Fruit fly (Drosophila melanogaster) whole organism, embryonic: ENCODE measurements around the gene fry.

ENCODE experiments used
- ATbp ChIP-seq: fragments of 200-800 bp; sonication (Bioruptor generic); optimal IDR thresholded peaks from 2 replicates; lab custom pipeline; 2017; ENCODE audit warnings: missing biosample characterization, mild to moderate bottlenecking, missing genetic modification characterization, missing genetic modification reagents
- CG11560 ChIP-seq: fragments of 200-800 bp; sonication (Bioruptor generic); IDR thresholded peaks from 3 replicates; pipeline ENCODE4 v1.3.6; 2022; ENCODE audit warnings: missing biosample characterization, missing genetic modification characterization
- CG12104 ChIP-seq: fragments of 200-800 bp; sonication (Bioruptor generic); optimal IDR thresholded peaks from 3 replicates; lab custom pipeline; 2016; ENCODE audit warnings: missing biosample characterization, missing genetic modification characterization
- CG12219 ChIP-seq: fragments of 200-800 bp; sonication (Bioruptor generic); optimal IDR thresholded peaks from 3 replicates; lab custom pipeline; 2018; ENCODE audit warnings: missing biosample characterization, mild to moderate bottlenecking, missing genetic modification characterization
- CG12769 ChIP-seq: fragments of 200-800 bp; sonication (Bioruptor generic); optimal IDR thresholded peaks from 2 replicates; lab custom pipeline; 2019; ENCODE audit warnings: missing biosample characterization, mild to moderate bottlenecking, missing genetic modification characterization, moderate library complexity
- CG13123 ChIP-seq: fragments of 200-800 bp; sonication (Bioruptor generic); optimal IDR thresholded peaks from 2 replicates; lab custom pipeline; 2016; ENCODE audit warnings: missing biosample characterization, missing genetic modification characterization
- CG13287 ChIP-seq: fragments of 200-800 bp; sonication (Bioruptor generic); IDR thresholded peaks from 2 replicates; pipeline ENCODE4 v1.3.6; 2022; ENCODE audit warnings: missing biosample characterization, missing genetic modification characterization; ENCODE audit not compliant: partially characterized antibody
- CG16813 ChIP-seq: fragments of 200-800 bp; sonication (Bioruptor generic); IDR thresholded peaks from 3 replicates; pipeline ENCODE4 v1.3.6; 2022; ENCODE audit warnings: missing biosample characterization, missing genetic modification characterization; ENCODE audit not compliant: partially characterized antibody
- CG2889 ChIP-seq: fragments of 200-800 bp; sonication (Bioruptor generic); IDR thresholded peaks from 3 replicates; pipeline ENCODE4 v1.3.6; 2022; ENCODE audit warnings: missing biosample characterization, missing genetic modification characterization
- CG3407 ChIP-seq: fragments of 200-800 bp; sonication (Bioruptor generic); optimal IDR thresholded peaks from 2 replicates; lab custom pipeline; 2018; ENCODE audit warnings: missing biosample characterization, mild to moderate bottlenecking, missing genetic modification characterization
- CG6254 ChIP-seq: fragments of 200-800 bp; sonication (Bioruptor generic); optimal IDR thresholded peaks from 3 replicates; lab custom pipeline; 2017; ENCODE audit warnings: mild to moderate bottlenecking, missing biosample characterization, missing genetic modification reagents, missing genetic modification characterization
- CG7357 ChIP-seq: fragments of 200-800 bp; sonication (Bioruptor generic); IDR thresholded peaks from 3 replicates; pipeline ENCODE4 v1.3.6; 2022; ENCODE audit warnings: missing biosample characterization, missing genetic modification characterization
- CG8290 ChIP-seq, 3 experiments: fragments of 200-800 bp; sonication (Bioruptor generic); optimal IDR thresholded peaks; 2 replicates each; lab custom pipeline; 2016 to 2019; ENCODE audit warnings: missing biosample characterization in 3 of 3, missing genetic modification characterization in 3 of 3, mild to moderate bottlenecking in 2 of 3, moderate library complexity in 1 of 3
- Dip2 ChIP-seq: fragments of 200-800 bp; sonication (Bioruptor generic); IDR thresholded peaks from 2 replicates; pipeline ENCODE4 v1.3.6; 2022; ENCODE audit warnings: missing biosample characterization, missing genetic modification characterization
- Elba2 ChIP-seq: fragments of 200-800 bp; sonication (Bioruptor generic); optimal IDR thresholded peaks from 3 replicates; lab custom pipeline; 2016; ENCODE audit warnings: missing biosample characterization, missing genetic modification characterization
- HLH4C ChIP-seq: fragments of 200-800 bp; sonication (Bioruptor generic); IDR thresholded peaks from 3 replicates; pipeline ENCODE4 v1.3.6; 2022; ENCODE audit warnings: missing biosample characterization, missing genetic modification characterization; ENCODE audit not compliant: partially characterized antibody
- Hsf ChIP-seq: fragments of 200-800 bp; sonication (Bioruptor generic); optimal IDR thresholded peaks from 3 replicates; lab custom pipeline; 2016; ENCODE audit warnings: missing biosample characterization, missing genetic modification characterization
- Lhr ChIP-seq: fragments of 200-800 bp; sonication (Bioruptor generic); optimal IDR thresholded peaks from 3 replicates; lab custom pipeline; 2017; ENCODE audit warnings: mild to moderate bottlenecking, missing biosample characterization, missing genetic modification reagents, missing genetic modification characterization
- Myb ChIP-seq: fragments of 200-800 bp; sonication (Bioruptor generic); optimal IDR thresholded peaks from 2 replicates; lab custom pipeline; 2016; ENCODE audit warnings: missing biosample characterization, missing genetic modification characterization
- Scr ChIP-seq: fragments of 200-800 bp; sonication (Bioruptor generic); IDR thresholded peaks from 2 replicates; pipeline ENCODE4 v1.3.6; 2022; ENCODE audit warnings: missing biosample characterization, missing genetic modification characterization; ENCODE audit not compliant: partially characterized antibody
- Ssrp ChIP-seq: fragments of 200-800 bp; sonication (Bioruptor generic); optimal IDR thresholded peaks from 2 replicates; lab custom pipeline; 2018; ENCODE audit warnings: missing biosample characterization, mild to moderate bottlenecking, missing genetic modification characterization, moderate library complexity
- Xbp1 ChIP-seq: fragments of 200-800 bp; sonication (Bioruptor generic); optimal IDR thresholded peaks from 3 replicates; lab custom pipeline; 2016; ENCODE audit warnings: missing biosample characterization, mild to moderate bottlenecking, missing genetic modification characterization
- al ChIP-seq: fragments of 200-800 bp; sonication (Bioruptor generic); IDR thresholded peaks from 2 replicates; pipeline ENCODE4 v1.3.6; 2022; ENCODE audit warnings: missing biosample characterization, missing genetic modification characterization
- ci ChIP-seq: fragments of 200-800 bp; sonication (Bioruptor generic); IDR thresholded peaks from 3 replicates; pipeline ENCODE4 v1.3.6; 2022; ENCODE audit warnings: missing biosample characterization, missing genetic modification characterization
- crp ChIP-seq, 2 experiments: fragments of 200-800 bp; sonication (Bioruptor generic); optimal IDR thresholded peaks; 2 replicates in 1 of 2; 3 replicates in 1 of 2; lab custom pipeline; 2017; ENCODE audit warnings: missing biosample characterization in 2 of 2, missing genetic modification characterization in 2 of 2, mild to moderate bottlenecking in 1 of 2, moderate library complexity in 1 of 2
- danr ChIP-seq: fragments of 200-800 bp; sonication (Bioruptor generic); IDR thresholded peaks from 2 replicates; pipeline ENCODE4 v1.3.6; 2022; ENCODE audit warnings: missing biosample characterization, missing genetic modification characterization
- dm ChIP-seq: fragments of 200-800 bp; sonication (Bioruptor generic); optimal IDR thresholded peaks from 3 replicates; lab custom pipeline; 2016; ENCODE audit warnings: missing biosample characterization, missing genetic modification characterization
- dmrt11E ChIP-seq: fragments of 200-800 bp; sonication (Bioruptor generic); optimal IDR thresholded peaks from 3 replicates; lab custom pipeline; 2018; ENCODE audit warnings: missing biosample characterization, mild to moderate bottlenecking, missing genetic modification characterization, moderate library complexity
- dpn ChIP-seq, 2 experiments: fragments of 200-800 bp; sonication (Bioruptor generic); optimal IDR thresholded peaks; 3 replicates each; lab custom pipeline; 2016; ENCODE audit warnings: missing biosample characterization in 2 of 2, missing genetic modification characterization in 2 of 2
- dysf ChIP-seq: fragments of 200-800 bp; sonication (Bioruptor generic); IDR thresholded peaks from 3 replicates; pipeline ENCODE4 v1.3.6; 2022; ENCODE audit warnings: missing biosample characterization, missing genetic modification characterization
- exex ChIP-seq: fragments of 200-800 bp; sonication (Bioruptor generic); optimal IDR thresholded peaks from 4 replicates; lab custom pipeline; 2018; ENCODE audit warnings: missing biosample characterization, mild to moderate bottlenecking, missing genetic modification characterization, moderate library complexity
- eyg ChIP-seq: fragments of 200-800 bp; sonication (Bioruptor generic); optimal IDR thresholded peaks from 3 replicates; lab custom pipeline; 2016; ENCODE audit warnings: missing biosample characterization, missing genetic modification characterization
- gem ChIP-seq: fragments of 200-800 bp; sonication (Bioruptor generic); optimal IDR thresholded peaks from 2 replicates; lab custom pipeline; 2019; ENCODE audit warnings: missing biosample characterization, mild to moderate bottlenecking, missing genetic modification characterization, moderate library complexity
- grn ChIP-seq: fragments of 200-800 bp; sonication (Bioruptor generic); optimal IDR thresholded peaks from 3 replicates; lab custom pipeline; 2017; ENCODE audit warnings: missing biosample characterization, missing genetic modification characterization
- h ChIP-seq: fragments of >200 bp; optimal IDR thresholded peaks from 2 replicates; lab custom pipeline; 2017
- hb ChIP-seq: fragments of 200-800 bp; sonication (Bioruptor generic); IDR thresholded peaks from 3 replicates; pipeline ENCODE4 v1.3.6; 2022; ENCODE audit warnings: missing biosample characterization, missing genetic modification characterization; ENCODE audit not compliant: partially characterized antibody
- ind ChIP-seq: fragments of 200-800 bp; sonication (Bioruptor generic); optimal IDR thresholded peaks from 3 replicates; lab custom pipeline; 2016; ENCODE audit warnings: missing biosample characterization, missing genetic modification characterization
- ken ChIP-seq: fragments of 200-800 bp; sonication (Bioruptor generic); IDR thresholded peaks from 3 replicates; pipeline ENCODE4 v1.3.6; 2022; ENCODE audit warnings: missing biosample characterization, missing genetic modification characterization
- kni ChIP-seq: fragments of 200-800 bp; sonication (Bioruptor generic); optimal IDR thresholded peaks from 3 replicates; lab custom pipeline; 2017; ENCODE audit warnings: mild to moderate bottlenecking, missing biosample characterization, missing genetic modification reagents, missing genetic modification characterization
- nerfin-1 ChIP-seq: fragments of 200-800 bp; sonication (Bioruptor generic); optimal IDR thresholded peaks from 3 replicates; lab custom pipeline; 2019; ENCODE audit warnings: missing biosample characterization, mild to moderate bottlenecking, missing genetic modification characterization, moderate library complexity
- nerfin-2 ChIP-seq: fragments of 200-800 bp; sonication (Bioruptor generic); IDR thresholded peaks from 2 replicates; pipeline ENCODE4 v1.3.6; 2022; ENCODE audit warnings: missing biosample characterization, missing genetic modification characterization; ENCODE audit not compliant: partially characterized antibody
- scrt ChIP-seq: fragments of 200-800 bp; sonication (Bioruptor generic); optimal IDR thresholded peaks from 2 replicates; lab custom pipeline; 2018; ENCODE audit warnings: missing biosample characterization, mild to moderate bottlenecking, missing genetic modification characterization, moderate library complexity
- sens ChIP-seq: fragments of 200-800 bp; sonication (Bioruptor generic); peaks from one replicate; lab custom pipeline; 2016; ENCODE audit warnings: missing biosample characterization, missing genetic modification characterization
- seq ChIP-seq: fragments of 200-800 bp; sonication (Bioruptor generic); IDR thresholded peaks from 2 replicates; pipeline ENCODE4 v1.3.6; 2022; ENCODE audit warnings: missing biosample characterization, missing genetic modification characterization
- sisA ChIP-seq: fragments of 200-800 bp; sonication (Bioruptor generic); IDR thresholded peaks from 2 replicates; pipeline ENCODE4 v1.3.6; 2022; ENCODE audit warnings: missing biosample characterization, missing genetic modification characterization
- slp2 ChIP-seq: fragments of 200-800 bp; sonication (Bioruptor generic); optimal IDR thresholded peaks from 2 replicates; lab custom pipeline; 2016; ENCODE audit warnings: missing biosample characterization, missing genetic modification characterization
- tin ChIP-seq: fragments of 200-800 bp; sonication (Bioruptor generic); optimal IDR thresholded peaks from 3 replicates; lab custom pipeline; 2016; ENCODE audit warnings: missing biosample characterization, missing genetic modification characterization
- vnd ChIP-seq: fragments of 200-800 bp; sonication (Bioruptor generic); IDR thresholded peaks from 3 replicates; pipeline ENCODE4 v1.3.6; 2022; ENCODE audit warnings: missing biosample characterization, missing genetic modification characterization; ENCODE audit not compliant: partially characterized antibody

Gene fry

dm6 chr3L:9713828-9714536, 35.1 kb upstream of the fry start, which contains the start of gene vsg (continued):
- peak; percentile 52 for TF ChIP-seq exex (tag; lab: Kevin White, UChicago)
- TF ChIP-seq gem (tag; lab: Kevin White, UChicago), result peak; percentile 93
- peak; percentile 83 for TF ChIP-seq vnd (GFP tag; lab: Robert Waterston, UW)
- TF ChIP-seq ind (GFP tag; lab: Kevin White, UChicago), result peak; percentile 72
- TF ChIP-seq sens (GFP tag; lab: Kevin White, UChicago), result peak; percentile 86
- TF ChIP-seq Xbp1 (GFP tag; lab: Kevin White, UChicago), result peak; percentile 78
- TF ChIP-seq Dip2 (GFP tag; lab: Robert Waterston, UW), result no peak
- TF ChIP-seq danr (GFP tag; lab: Robert Waterston, UW), result no peak
- TF ChIP-seq HLH4C (GFP tag; lab: Robert Waterston, UW), result peak; percentile 80
- TF ChIP-seq Elba2 (GFP tag; lab: Kevin White, UChicago), result peak; percentile 5
- no peak for TF ChIP-seq CG12219 (GFP tag; lab: Kevin White, UChicago)
- TF ChIP-seq Hsf (GFP tag; lab: Kevin White, UChicago), result peak; percentile 70
- peak; percentile 8 for TF ChIP-seq dm (GFP tag; lab: Kevin White, UChicago)
- TF ChIP-seq crp (GFP tag; optimal IDR thresholded peaks at IDR 0.05; lab: Kevin White, UChicago), result peak; percentile 0 to 77
- TF ChIP-seq dpn (GFP tag; optimal IDR thresholded peaks at IDR 0.05; lab: Kevin White, UChicago), result peak; percentile 55 to 75
- TF ChIP-seq sisA (GFP tag; lab: Robert Waterston, UW), result peak; percentile 55; the same call in 1 of the 2 replicates
- peak; percentile 22 for TF ChIP-seq CG8290 (GFP tag; optimal IDR thresholded peaks at IDR 0.05; lab: Kevin White, UChicago)
- peak in 1 of 2 experiments; percentile 76 for TF ChIP-seq CG8290 (tag; optimal IDR thresholded peaks at IDR 0.05; lab: Kevin White, UChicago)
- TF ChIP-seq ken (GFP tag; lab: Robert Waterston, UW), result peak; percentile 56
- TF ChIP-seq h, result no peak
- TF ChIP-seq CG12104 (GFP tag; lab: Kevin White, UChicago), result peak; percentile 85
- peak; percentile 77 for TF ChIP-seq tin (GFP tag; lab: Kevin White, UChicago)
- peak; percentile 49 for TF ChIP-seq scrt (GFP tag; lab: Kevin White, UChicago)
- TF ChIP-seq CG13123 (GFP tag; lab: Kevin White, UChicago), result peak; percentile 15
- peak; percentile 42 for TF ChIP-seq Lhr (GFP tag; lab: Kevin White, UChicago)
- TF ChIP-seq hb (GFP tag; lab: Robert Waterston, UW), result peak; percentile 80
- peak; percentile 4 for TF ChIP-seq CG6254
- TF ChIP-seq CG12769, result no peak
- TF ChIP-seq Ssrp, result peak; percentile 86
- peak; percentile 33 for TF ChIP-seq Myb (GFP tag; lab: Kevin White, UChicago)
- TF ChIP-seq kni (GFP tag; lab: Kevin White, UChicago), result no peak
- peak; percentile 70; the same call in 2 of the 3 replicates for TF ChIP-seq CG11560 (tag; lab: Robert Waterston, UW)
- TF ChIP-seq CG7357, result peak; percentile 81; the same call in 2 of the 3 replicates
- TF ChIP-seq nerfin-1 (tag; lab: Kevin White, UChicago), result peak; percentile 80
- peak; percentile 16; the same call in 2 of the 3 replicates for TF ChIP-seq ci (GFP tag; lab: Robert Waterston, UW)
- peak; percentile 60 for TF ChIP-seq CG3407 (GFP tag; lab: Kevin White, UChicago)
- TF ChIP-seq seq (GFP tag; lab: Robert Waterston, UW), result no peak; the same call in 1 of the 2 replicates
- peak; percentile 0 for TF ChIP-seq slp2 (GFP tag; lab: Kevin White, UChicago)
- peak; percentile 36 for TF ChIP-seq ATbp (GFP tag; lab: Kevin White, UChicago)
- TF ChIP-seq dysf, result peak; percentile 78
- TF ChIP-seq al (GFP tag; lab: Robert Waterston, UW), result peak; percentile 43
- TF ChIP-seq eyg (GFP tag; lab: Kevin White, UChicago), result no peak
- TF ChIP-seq CG16813 (GFP tag; lab: Robert Waterston, UW), result peak; percentile 86
- TF ChIP-seq grn, result peak; percentile 1
- TF ChIP-seq Scr (GFP tag; lab: Robert Waterston, UW), result peak; percentile 83
- TF ChIP-seq CG13287 (GFP tag; lab: Robert Waterston, UW), result peak; percentile 79
- peak; percentile 83 for TF ChIP-seq dmrt11E (tag; lab: Kevin White, UChicago)
- peak; percentile 78 for TF ChIP-seq nerfin-2 (GFP tag; lab: Robert Waterston, UW)
- no peak for TF ChIP-seq CG2889 (GFP tag; lab: Robert Waterston, UW)
